Worm (Caenorhabditis elegans): Measurements from ENCODE around the gene R06B10.7.

DNA sequence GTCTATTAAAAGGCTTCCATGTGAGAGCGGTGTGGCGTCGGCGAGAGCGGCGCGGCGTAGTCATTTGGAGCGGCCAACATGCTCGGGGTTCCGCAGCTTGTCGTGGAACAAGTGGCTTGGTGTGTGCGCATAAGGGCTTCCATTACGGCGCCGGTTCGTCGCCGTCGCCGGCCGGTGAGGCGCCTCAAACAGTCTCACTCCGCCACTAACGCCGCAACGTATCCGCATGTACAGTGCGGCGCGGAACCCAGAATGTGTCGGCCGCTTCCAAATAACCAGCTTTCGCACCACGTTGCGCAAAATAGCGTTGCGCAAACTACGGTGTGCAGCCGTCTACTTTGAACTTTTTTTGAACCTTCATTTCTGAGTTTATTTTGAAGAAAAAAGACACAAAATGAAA lies 30.3 kb downstream of the R06B10.7 start:
- TF ChIP-seq ztf-23 (GFP tag; IDR thresholded peaks at IDR 0.05) (no peak), med-1 (GFP tag; optimal IDR thresholded peaks at IDR 0.05; ENCODE audit: insufficient read depth) (no peak), ztf-29 (GFP tag; IDR thresholded peaks at IDR 0.05) (no peak)
